Worm (Caenorhabditis elegans) whole organism, L4 larva: ENCODE results near the gene F28H7.7.

Experiments used
- ZK546.5 ChIP-seq, 2 experiments: sonication (generic microtip); optimal IDR thresholded peaks; 2 replicates each; lab custom pipeline; 2017; ENCODE audit warnings: missing biosample characterization in 2 of 2, missing genetic modification characterization in 2 of 2
- ceh-28 ChIP-seq: fragments of 150-350 bp; optimal IDR thresholded peaks from 2 replicates; lab custom pipeline; 2014; ENCODE audit warnings: missing biosample characterization, missing genetic modification reagents, missing genetic modification characterization
- dpl-1 ChIP-seq: fragments of 150-350 bp; optimal IDR thresholded peaks from 2 replicates; lab custom pipeline; 2014; ENCODE audit warnings: missing biosample characterization, missing genetic modification reagents, missing genetic modification characterization
- hlh-30 ChIP-seq: sonication (generic microtip); optimal IDR thresholded peaks from 2 replicates; lab custom pipeline; 2017; ENCODE audit warnings: antibody characterized with exemption, mild to moderate bottlenecking, missing genetic modification characterization, missing compliant biosample characterization; ENCODE audit not compliant: insufficient read depth
- lin-13 ChIP-seq: fragments of 150-350 bp; optimal IDR thresholded peaks from 2 replicates; lab custom pipeline; 2014; ENCODE audit warnings: missing biosample characterization, missing genetic modification reagents, missing genetic modification characterization
- lin-15B ChIP-seq: fragments of 150-350 bp; sonication (generic microtip); optimal IDR thresholded peaks from 3 replicates; lab custom pipeline; 2014; ENCODE audit warnings: missing biosample characterization, missing genetic modification characterization
- lsy-2 ChIP-seq, 2 experiments: fragments of 150-350 bp in 1 of 2; sonication (generic microtip) in 1 of 2; optimal IDR thresholded peaks; 2 replicates each; lab custom pipeline; 2014 to 2017; ENCODE audit warnings: missing biosample characterization in 2 of 2, missing genetic modification characterization in 2 of 2
- mep-1 ChIP-seq: fragments of 150-350 bp; sonication (generic microtip); optimal IDR thresholded peaks from 3 replicates; lab custom pipeline; 2014; ENCODE audit warnings: missing biosample characterization, missing genetic modification characterization
- nhr-11 ChIP-seq: fragments of 150-350 bp; optimal IDR thresholded peaks from 2 replicates; lab custom pipeline; 2014; ENCODE audit warnings: missing biosample characterization, missing genetic modification characterization
- nhr-28 ChIP-seq: fragments of 150-350 bp; optimal IDR thresholded peaks from 2 replicates; lab custom pipeline; 2014; ENCODE audit warnings: missing biosample characterization, missing genetic modification characterization
- nhr-76 ChIP-seq: fragments of 150-350 bp; optimal IDR thresholded peaks from 2 replicates; lab custom pipeline; 2014; ENCODE audit warnings: missing biosample characterization, missing genetic modification characterization
- nhr-77 ChIP-seq: fragments of 150-350 bp; optimal IDR thresholded peaks from 2 replicates; lab custom pipeline; 2014; ENCODE audit warnings: missing biosample characterization, missing genetic modification characterization
- tra-1 ChIP-seq: fragments of 200-800 bp; sonication (Bioruptor generic); IDR thresholded peaks from 2 replicates; pipeline ENCODE4 v1.3.6; 2022; ENCODE audit warnings: missing genetic modification reagents, missing genetic modification characterization, missing compliant biosample characterization

ce11 chrV:10764066-10764465 is 10.1 kb upstream of the F28H7.7 start, which contains the start of gene ocr-1:
- TF ChIP-seq tra-1 (GFP tag; lab: Robert Waterston, UW) (no peak), lsy-2 (tag; optimal IDR thresholded peaks at IDR 0.05; lab: Kevin White, UChicago) (no peak), mep-1 (tag; lab: Kevin White, UChicago) (no peak), hlh-30 (no peak), ZK546.5 (tag; optimal IDR thresholded peaks at IDR 0.05; lab: Kevin White, UChicago) (no peak), lin-13 (GFP tag; lab: Kevin White, UChicago) (no peak), ceh-28 (no peak), nhr-76 (tag; lab: Kevin White, UChicago) (no peak), nhr-77 (tag; lab: Kevin White, UChicago) (no peak), dpl-1 (GFP tag; lab: Kevin White, UChicago) (no peak), lin-15B (tag; lab: Kevin White, UChicago) (no peak), nhr-28 (tag; lab: Kevin White, UChicago) (no peak), nhr-11 (no peak)
